Fruit fly (Drosophila melanogaster): ENCODE measurements around the gene CG11396.
A peak's percentile ranks its signal among the peaks of the same experiment; 100 is the strongest.

Gene CG11396

DNA sequence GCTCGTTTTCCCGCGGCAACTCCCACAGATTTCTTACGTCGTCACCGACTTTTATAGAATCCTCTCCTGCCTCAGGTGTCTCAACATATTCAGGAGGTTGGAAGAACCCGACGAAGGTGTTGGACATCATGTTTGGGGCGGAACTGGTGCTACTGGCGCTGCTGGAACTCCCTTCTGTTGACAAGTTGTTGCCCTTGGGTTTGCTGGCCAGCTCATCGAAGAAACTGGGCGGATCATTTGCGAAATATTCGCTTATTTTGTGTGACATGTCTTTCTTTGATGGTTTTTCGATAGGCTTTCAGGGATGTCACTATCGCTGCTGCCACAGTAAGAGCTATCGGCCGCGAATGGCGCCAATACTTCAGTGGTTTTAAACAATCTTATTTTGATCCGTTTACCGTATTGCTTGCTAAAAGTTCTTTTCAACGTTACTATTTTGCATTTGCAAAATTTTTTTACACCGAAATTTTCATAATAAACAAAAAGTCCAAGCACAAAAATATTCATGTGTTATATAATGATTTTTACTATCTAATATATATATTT, at the start of gene CG11396:
Gene CG11396, minus strand, starts transcription at position 303 of the 546 bp plus-strand sequence.
- no peak for TF ChIP-seq noc (tag; optimal IDR thresholded peaks at IDR 0.05)

dm6 chr3L:20837040-20837830, 49.3 kb upstream of the CG11396 start, which contains the start of gene CG13255:
TSS of gene CG13255 (plus strand) at chr3L:20837488.
- TF ChIP-seq noc (tag; optimal IDR thresholded peaks at IDR 0.05): peak; percentile 85

DNA sequence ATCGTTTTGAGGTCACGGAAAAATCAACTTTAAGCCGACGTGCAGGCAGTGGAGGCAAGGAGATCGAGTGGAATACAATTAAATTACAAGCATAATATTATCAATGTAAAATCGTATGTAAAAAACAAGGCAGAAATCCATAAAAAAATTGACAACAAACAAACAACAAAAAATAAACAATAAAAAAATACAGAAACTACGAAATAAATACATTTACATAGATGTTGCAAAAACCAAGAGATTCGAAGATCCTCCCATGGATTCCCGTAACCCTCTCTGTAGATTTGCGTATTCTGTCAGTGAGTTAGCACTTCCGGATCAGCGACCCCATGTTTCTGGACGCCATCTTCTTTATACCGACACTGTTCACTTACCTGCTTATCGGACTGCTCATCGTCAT, 47.9 kb upstream of the CG11396 start, which contains the start of gene CG3288:
Gene CG3288, plus strand, starts transcription at position 301 of the 400 bp plus-strand sequence.
- no peak for TF ChIP-seq noc (tag; optimal IDR thresholded peaks at IDR 0.05)

dm6 chr3L:20834150-20834549, 46.2 kb upstream of the CG11396 start:
- no peak for TF ChIP-seq noc (tag; optimal IDR thresholded peaks at IDR 0.05)

DNA sequence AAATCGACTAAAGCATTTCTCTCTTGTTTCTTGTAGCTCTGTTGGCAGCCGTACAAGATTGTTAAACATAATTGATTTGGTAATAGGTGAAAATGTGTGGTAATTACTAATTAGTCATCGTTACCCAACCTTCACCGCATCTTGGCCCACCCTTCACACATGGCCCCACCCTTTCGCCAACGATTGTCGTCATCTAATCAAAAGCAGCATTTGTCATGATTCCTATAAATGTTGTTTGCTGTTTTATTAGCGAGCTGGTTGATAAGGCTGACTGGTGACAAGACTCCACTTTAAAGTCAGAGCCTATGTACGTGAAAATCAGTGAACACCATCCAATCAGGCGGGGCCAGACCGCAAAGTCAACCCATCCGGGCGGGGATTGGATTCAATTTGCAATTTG, 42.4 kb upstream of the CG11396 start:
- no peak for TF ChIP-seq noc (tag; optimal IDR thresholded peaks at IDR 0.05)

dm6 chr3L:20827962-20828361, 40.0 kb upstream of the CG11396 start:
- no peak for TF ChIP-seq noc (tag; optimal IDR thresholded peaks at IDR 0.05)

DNA sequence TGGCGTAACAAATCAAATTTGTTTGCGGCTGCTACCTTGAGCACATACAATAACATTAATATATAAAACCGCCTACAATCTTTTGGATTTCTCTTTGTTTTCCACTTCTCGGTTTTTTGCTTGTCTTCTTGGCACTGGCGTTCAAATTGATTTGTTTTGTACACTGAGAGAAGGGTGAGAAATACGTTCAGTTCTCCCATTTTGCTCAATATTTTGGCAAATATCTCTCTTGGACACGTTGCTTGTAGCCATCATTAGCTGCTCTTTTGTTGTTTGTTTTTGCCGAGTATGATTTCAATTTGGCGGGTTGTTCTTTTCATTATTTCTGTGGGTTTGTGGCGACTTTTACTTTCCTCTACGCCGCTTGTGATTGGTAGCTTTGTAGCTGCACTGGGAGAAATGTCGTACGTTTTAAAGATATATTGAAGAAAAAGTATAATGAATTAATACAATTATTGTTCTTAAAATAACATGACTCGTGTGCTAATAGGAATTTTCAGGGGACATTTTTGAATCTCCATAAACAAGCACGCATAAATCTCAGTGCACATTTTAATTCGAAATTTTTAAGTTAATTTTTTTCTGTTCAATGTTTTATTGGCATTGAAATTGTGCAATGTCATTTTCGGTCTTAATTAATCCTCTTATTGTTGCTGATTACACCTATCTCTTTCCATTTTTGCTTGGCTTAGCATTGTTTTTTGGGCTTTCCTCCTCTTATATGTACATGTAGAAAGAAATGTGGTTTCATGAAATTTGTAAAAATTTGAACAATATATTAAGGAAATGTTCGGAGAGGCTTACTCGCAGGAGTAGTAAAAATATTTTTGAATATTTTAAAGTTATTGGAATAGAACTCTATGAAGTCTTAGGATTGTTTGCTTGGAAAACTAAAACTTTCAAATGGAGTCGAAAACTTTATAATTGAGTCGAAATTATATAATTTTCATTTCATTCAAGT, 39.3 kb upstream of the CG11396 start:
- TF ChIP-seq noc (tag; optimal IDR thresholded peaks at IDR 0.05): peak; percentile 43

dm6 chr3L:20823206-20823803, 35.4 kb upstream of the CG11396 start:
- no peak for TF ChIP-seq noc (tag; optimal IDR thresholded peaks at IDR 0.05)

DNA sequence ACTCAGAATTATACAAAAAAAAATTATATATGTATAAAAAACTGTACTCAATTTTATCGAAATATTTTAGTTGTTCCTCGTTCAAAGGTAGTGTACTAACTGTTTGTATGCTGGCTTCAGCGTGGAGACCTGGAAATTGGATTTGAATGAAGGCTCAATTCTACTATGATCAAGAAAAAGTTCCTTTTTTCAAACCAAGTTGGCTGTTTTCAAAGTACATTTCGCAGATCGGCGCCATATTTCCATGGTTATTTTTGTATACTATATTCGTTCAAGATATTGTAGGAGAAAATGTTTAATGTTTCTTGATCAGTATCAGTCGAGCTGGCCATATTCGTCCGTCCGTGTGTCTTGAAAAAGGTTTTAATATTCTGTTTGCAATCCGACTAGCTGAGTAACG, 30.0 kb upstream of the CG11396 start, which contains the start of gene Mst77F:
Gene Mst77F, minus strand, starts transcription at position 101 of the 400 bp plus-strand sequence.
- no peak for TF ChIP-seq noc (tag; optimal IDR thresholded peaks at IDR 0.05)

dm6 chr3L:20815666-20816375, 27.9 kb upstream of the CG11396 start, which contains the start of the genes CG3618 and Pka-R1:
TSS of gene CG3618 (minus strand) at chr3L:20816075.
TSS of gene Pka-R1 (plus strand) at chr3L:20816118.
- TF ChIP-seq noc (tag; optimal IDR thresholded peaks at IDR 0.05): no peak

DNA sequence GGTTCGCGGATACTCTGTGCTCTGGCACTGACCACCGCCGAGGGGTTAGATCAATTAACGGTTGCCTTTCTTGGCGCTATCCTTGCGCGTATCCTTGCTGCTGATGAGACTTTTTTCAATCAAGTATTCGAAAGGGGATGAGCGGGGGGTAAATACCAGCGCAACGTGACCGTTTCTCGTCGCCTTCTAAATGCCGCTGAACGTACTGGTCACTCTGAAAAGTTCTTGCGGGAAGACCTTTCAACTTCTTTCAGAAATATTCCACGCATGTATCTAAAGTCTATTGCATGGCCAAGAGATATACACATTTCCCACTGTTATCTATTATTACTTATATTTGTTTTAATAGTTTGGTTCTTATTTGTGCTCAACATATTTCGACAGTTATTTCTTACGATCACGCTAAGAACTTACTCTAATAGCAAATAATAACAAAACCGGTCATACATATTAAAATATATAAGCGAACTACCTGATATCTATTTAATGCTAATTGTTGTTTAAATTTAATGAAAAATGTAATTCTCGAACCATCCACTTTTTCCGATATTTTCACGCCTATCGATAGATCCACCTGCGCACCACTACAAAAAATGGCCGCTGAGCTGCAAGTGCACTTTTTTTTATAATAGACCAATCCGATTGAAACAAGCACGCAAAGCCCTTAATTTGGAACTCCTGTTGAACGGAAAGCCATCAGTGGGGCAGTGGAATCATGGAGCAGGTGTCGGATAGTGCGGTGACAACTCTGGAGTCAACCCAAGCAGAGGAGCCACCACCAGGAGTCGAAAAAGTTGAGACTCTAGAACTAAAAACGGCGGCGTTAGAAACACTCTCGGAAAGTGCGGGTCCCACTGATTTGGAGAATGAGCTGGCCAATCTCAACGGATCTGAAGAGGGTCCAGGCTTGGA, 21.4 kb upstream of the CG11396 start, which contains the start of the genes CG3634 and HIPP1:
Gene CG3634, minus strand, starts transcription at position 185 of the 912 bp plus-strand sequence.
Gene HIPP1, plus strand, starts transcription at position 582 of the 912 bp plus-strand sequence.
- no peak for TF ChIP-seq noc (tag; optimal IDR thresholded peaks at IDR 0.05)

- TF ChIP-seq noc (tag; optimal IDR thresholded peaks at IDR 0.05): no peak
Observed at dm6 chr3L:20800208-20800607, 12.3 kb upstream of the CG11396 start, which contains the start of gene Spc105R. TSS of gene Spc105R (plus strand) at chr3L:20800410.

DNA sequence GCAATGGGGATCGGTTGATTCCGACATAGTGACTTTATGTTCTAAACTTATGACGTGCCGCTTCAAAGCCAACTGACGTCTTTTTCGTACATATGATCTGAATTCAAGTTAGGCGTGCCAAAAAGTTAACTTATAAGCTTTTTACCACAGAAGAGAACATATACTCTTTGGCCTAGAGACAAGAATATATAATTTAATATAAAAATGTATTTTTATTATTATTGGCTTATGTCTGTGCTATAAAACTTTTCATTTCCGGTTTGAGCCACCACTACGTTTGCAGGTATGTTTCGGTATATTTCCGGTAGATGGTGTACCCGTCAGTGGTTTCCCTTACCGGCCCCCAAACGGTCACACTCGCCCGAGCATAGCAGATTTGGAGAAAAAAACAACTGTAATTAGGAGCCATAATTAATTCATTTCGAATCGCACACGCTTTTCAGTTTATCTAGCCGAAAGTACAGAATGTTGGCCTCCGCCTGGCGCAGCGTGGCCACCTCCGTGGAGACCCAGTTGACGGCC, 10.4 kb upstream of the CG11396 start, which contains the start of the genes CG3698 and tzn:
Gene CG3698, minus strand, starts transcription at position 51 of the 522 bp plus-strand sequence.
Gene tzn, plus strand, starts transcription at position 321 of the 522 bp plus-strand sequence.
- no peak for TF ChIP-seq noc (tag; optimal IDR thresholded peaks at IDR 0.05)
